Fruit fly (Drosophila melanogaster) whole organism, embryonic: Measurements from ENCODE around the gene CG44405.

ENCODE experiments used
- ATbp ChIP-seq: fragments of 200-800 bp; sonication (Bioruptor generic); optimal IDR thresholded peaks from 2 replicates; lab custom pipeline; 2017; ENCODE audit warnings: missing biosample characterization, mild to moderate bottlenecking, missing genetic modification characterization, missing genetic modification reagents
- Adf1 ChIP-seq: fragments of 200-800 bp; sonication (Bioruptor generic); IDR thresholded peaks from 2 replicates; pipeline ENCODE4 v1.3.6; 2022; ENCODE audit warnings: missing biosample characterization, missing genetic modification characterization
- CG11723 ChIP-seq: fragments of 200-800 bp; sonication (Bioruptor generic); optimal IDR thresholded peaks from 2 replicates; lab custom pipeline; 2017; ENCODE audit warnings: missing biosample characterization, mild to moderate bottlenecking, missing genetic modification characterization
- CG12769 ChIP-seq: fragments of 200-800 bp; sonication (Bioruptor generic); optimal IDR thresholded peaks from 2 replicates; lab custom pipeline; 2019; ENCODE audit warnings: missing biosample characterization, mild to moderate bottlenecking, missing genetic modification characterization, moderate library complexity
- CG12942 ChIP-seq: fragments of 200-800 bp; sonication (Bioruptor generic); optimal IDR thresholded peaks from 3 replicates; lab custom pipeline; 2016; ENCODE audit warnings: missing biosample characterization, missing genetic modification characterization
- CG13296 ChIP-seq: fragments of 200-800 bp; sonication (Bioruptor generic); optimal IDR thresholded peaks from 3 replicates; lab custom pipeline; 2018; ENCODE audit warnings: missing biosample characterization, mild to moderate bottlenecking, missing genetic modification characterization
- CG15011 ChIP-seq: fragments of 200-800 bp; sonication (Bioruptor generic); optimal IDR thresholded peaks from 3 replicates; lab custom pipeline; 2018; ENCODE audit warnings: missing biosample characterization, mild to moderate bottlenecking, missing genetic modification characterization
- CG16813 ChIP-seq: fragments of 200-800 bp; sonication (Bioruptor generic); IDR thresholded peaks from 3 replicates; pipeline ENCODE4 v1.3.6; 2022; ENCODE audit warnings: missing biosample characterization, missing genetic modification characterization; ENCODE audit not compliant: partially characterized antibody
- CG17385 ChIP-seq: fragments of 200-800 bp; sonication (Bioruptor generic); optimal IDR thresholded peaks from 3 replicates; lab custom pipeline; 2018; ENCODE audit warnings: missing biosample characterization, mild to moderate bottlenecking, missing genetic modification characterization
- CG17802 ChIP-seq: fragments of 200-800 bp; sonication (Bioruptor generic); optimal IDR thresholded peaks from 2 replicates; lab custom pipeline; 2018; ENCODE audit warnings: missing biosample characterization, mild to moderate bottlenecking, missing genetic modification characterization, moderate library complexity
- CG2116 ChIP-seq: fragments of 200-800 bp; sonication (Bioruptor generic); optimal IDR thresholded peaks from 3 replicates; lab custom pipeline; 2018; ENCODE audit warnings: missing biosample characterization, mild to moderate bottlenecking, missing genetic modification characterization
- CG30020 ChIP-seq: fragments of 200-800 bp; optimal IDR thresholded peaks from 2 replicates; lab custom pipeline; 2019; ENCODE audit warnings: missing biosample characterization, mild to moderate bottlenecking, missing genetic modification characterization, moderate library complexity
- CG3281 ChIP-seq: fragments of 200-800 bp; sonication (Bioruptor generic); optimal IDR thresholded peaks from 3 replicates; lab custom pipeline; 2017; ENCODE audit warnings: missing biosample characterization, mild to moderate bottlenecking, missing genetic modification characterization
- CG4820 ChIP-seq: fragments of 200-800 bp; sonication (Bioruptor generic); optimal IDR thresholded peaks from 3 replicates; lab custom pipeline; 2016; ENCODE audit warnings: missing biosample characterization, missing genetic modification characterization
- CG7928 ChIP-seq: fragments of 200-800 bp; sonication (Bioruptor generic); optimal IDR thresholded peaks from 2 replicates; lab custom pipeline; 2017; ENCODE audit warnings: missing biosample characterization, mild to moderate bottlenecking, missing genetic modification characterization
- CG8359 ChIP-seq: fragments of 200-800 bp; sonication (Bioruptor generic); optimal IDR thresholded peaks from 2 replicates; lab custom pipeline; 2017; ENCODE audit warnings: missing biosample characterization, mild to moderate bottlenecking, missing genetic modification characterization, borderline replicate concordance
- CG8924 ChIP-seq: fragments of 200-800 bp; optimal IDR thresholded peaks from 3 replicates; lab custom pipeline; 2019; ENCODE audit warnings: missing biosample characterization, mild to moderate bottlenecking, missing genetic modification characterization, moderate library complexity
- Chrac-16 ChIP-seq: fragments of 200-800 bp; sonication (Bioruptor generic); optimal IDR thresholded peaks from 3 replicates; lab custom pipeline; 2016; ENCODE audit warnings: missing biosample characterization, missing genetic modification characterization
- D19B ChIP-seq: fragments of 200-800 bp; sonication (Bioruptor generic); optimal IDR thresholded peaks from 2 replicates; lab custom pipeline; 2017; ENCODE audit warnings: missing biosample characterization, mild to moderate bottlenecking, missing genetic modification characterization
- Dek ChIP-seq: fragments of 200-800 bp; sonication (Bioruptor generic); optimal IDR thresholded peaks from 3 replicates; lab custom pipeline; 2019; ENCODE audit warnings: missing biosample characterization, mild to moderate bottlenecking, missing genetic modification characterization, moderate library complexity
- Dll ChIP-seq: fragments of 200-800 bp; sonication (Bioruptor generic); IDR thresholded peaks from 4 replicates; pipeline ENCODE4 v1.3.6; 2022; ENCODE audit warnings: missing biosample characterization, missing genetic modification characterization; ENCODE audit not compliant: partially characterized antibody
- Ets65A ChIP-seq: fragments of 200-800 bp; sonication (Bioruptor generic); peaks from one replicate; lab custom pipeline; 2016; ENCODE audit warnings: missing biosample characterization, missing genetic modification characterization
- Fer1 ChIP-seq: fragments of 200-800 bp; sonication (Bioruptor generic); optimal IDR thresholded peaks from 2 replicates; lab custom pipeline; 2017; ENCODE audit warnings: missing biosample characterization, mild to moderate bottlenecking, missing genetic modification characterization
- GATAe ChIP-seq: fragments of 200-800 bp; sonication (Bioruptor generic); conservative IDR thresholded peaks from 2 replicates; pipeline ENCODE4 v1.3.6; 2022; ENCODE audit warnings: missing biosample characterization, missing genetic modification characterization
- Hr3 ChIP-seq: fragments of 200-800 bp; sonication (Bioruptor generic); optimal IDR thresholded peaks from 3 replicates; lab custom pipeline; 2016; ENCODE audit warnings: missing biosample characterization, missing genetic modification characterization
- Ravus ChIP-seq: fragments of 200-800 bp; sonication (Bioruptor generic); IDR thresholded peaks from 2 replicates; pipeline ENCODE4 v1.3.6; 2022; ENCODE audit warnings: missing biosample characterization, missing genetic modification characterization
- Six4 ChIP-seq: fragments of 200-800 bp; sonication (Bioruptor generic); optimal IDR thresholded peaks from 2 replicates; lab custom pipeline; 2016; ENCODE audit warnings: missing biosample characterization, missing genetic modification characterization
- cg ChIP-seq: fragments of 200-800 bp; sonication (Bioruptor generic); optimal IDR thresholded peaks from 3 replicates; lab custom pipeline; 2019; ENCODE audit warnings: missing biosample characterization, mild to moderate bottlenecking, missing genetic modification characterization, moderate library complexity
- cwo ChIP-seq: fragments of 200-800 bp; sonication (Bioruptor generic); optimal IDR thresholded peaks from 3 replicates; lab custom pipeline; 2017; ENCODE audit warnings: missing biosample characterization, missing genetic modification characterization, mild to moderate bottlenecking, moderate library complexity, missing genetic modification reagents
- gro ChIP-seq: fragments of 200-800 bp; sonication (Bioruptor generic); optimal IDR thresholded peaks from 2 replicates; lab custom pipeline; 2016; ENCODE audit warnings: missing biosample characterization, missing genetic modification characterization
- insv ChIP-seq, 2 experiments: fragments of 200-800 bp; sonication (Bioruptor generic); optimal IDR thresholded peaks; 3 replicates each; lab custom pipeline; 2016 to 2018; ENCODE audit warnings: missing biosample characterization in 2 of 2, missing genetic modification characterization in 2 of 2
- onecut ChIP-seq: fragments of 200-800 bp; sonication (Bioruptor generic); IDR thresholded peaks from 2 replicates; pipeline ENCODE4 v1.3.6; 2022; ENCODE audit warnings: missing biosample characterization, missing genetic modification characterization
- pho ChIP-seq: fragments of 200-800 bp; sonication (Bioruptor generic); optimal IDR thresholded peaks from 2 replicates; lab custom pipeline; 2016; ENCODE audit warnings: missing biosample characterization, missing genetic modification characterization
- pros ChIP-seq: fragments of 200-800 bp; sonication (Bioruptor generic); optimal IDR thresholded peaks from 3 replicates; lab custom pipeline; 2019; ENCODE audit warnings: missing biosample characterization, mild to moderate bottlenecking, missing genetic modification characterization, moderate library complexity
- psq ChIP-seq: fragments of 200-800 bp; sonication (Bioruptor generic); optimal IDR thresholded peaks from 2 replicates; lab custom pipeline; 2017; ENCODE audit warnings: missing biosample characterization, missing genetic modification characterization
- pum ChIP-seq: fragments of 200-800 bp; sonication (Bioruptor generic); optimal IDR thresholded peaks from 2 replicates; lab custom pipeline; 2016; ENCODE audit warnings: missing biosample characterization, missing genetic modification characterization
- ranshi ChIP-seq: fragments of 200-800 bp; sonication (Bioruptor generic); IDR thresholded peaks from 2 replicates; pipeline ENCODE4 v1.3.6; 2022; ENCODE audit warnings: missing biosample characterization, missing genetic modification characterization
- sr ChIP-seq: fragments of 200-800 bp; sonication (Bioruptor generic); IDR thresholded peaks from 3 replicates; pipeline ENCODE4 v1.3.6; 2022; ENCODE audit warnings: missing biosample characterization, missing genetic modification characterization
- tio ChIP-seq: fragments of 200-800 bp; sonication (Bioruptor generic); optimal IDR thresholded peaks from 2 replicates; lab custom pipeline; 2017; ENCODE audit warnings: missing biosample characterization, missing genetic modification characterization, inconsistent platforms
- tna ChIP-seq: fragments of 200-800 bp; sonication (Bioruptor generic); IDR thresholded peaks from 2 replicates; pipeline ENCODE4 v1.3.6; 2022; ENCODE audit warnings: missing biosample characterization, missing genetic modification characterization; ENCODE audit not compliant: partially characterized antibody
- toy ChIP-seq: fragments of 200-800 bp; sonication (Bioruptor generic); IDR thresholded peaks from 2 replicates; pipeline ENCODE4 v1.3.6; 2022; ENCODE audit warnings: missing biosample characterization, missing genetic modification characterization
- ttk ChIP-seq: fragments of 200-800 bp; sonication (Bioruptor generic); IDR thresholded peaks from 2 replicates; pipeline ENCODE4 v2.1.2; 2022; ENCODE audit warnings: missing biosample characterization, missing genetic modification characterization
- tup ChIP-seq: fragments of 200-800 bp; sonication (Bioruptor generic); optimal IDR thresholded peaks from 2 replicates; lab custom pipeline; 2016; ENCODE audit warnings: missing biosample characterization, mild to moderate bottlenecking, missing genetic modification characterization, moderate library complexity
- tx ChIP-seq: fragments of 200-800 bp; sonication (Bioruptor generic); optimal IDR thresholded peaks from 2 replicates; lab custom pipeline; 2016; ENCODE audit warnings: missing biosample characterization, missing genetic modification characterization
- vfl ChIP-seq: fragments of 200-800 bp; sonication (Bioruptor generic); optimal IDR thresholded peaks from 2 replicates; lab custom pipeline; 2016; ENCODE audit warnings: missing biosample characterization, missing genetic modification characterization
- vvl ChIP-seq: fragments of 200-800 bp; sonication (Bioruptor generic); IDR thresholded peaks from 2 replicates; pipeline ENCODE4 v1.3.6; 2022; ENCODE audit warnings: missing biosample characterization, missing genetic modification characterization
- yki ChIP-seq: fragments of >200 bp; optimal IDR thresholded peaks from 3 replicates; lab custom pipeline; 2018

CG44405 gene

DNA sequence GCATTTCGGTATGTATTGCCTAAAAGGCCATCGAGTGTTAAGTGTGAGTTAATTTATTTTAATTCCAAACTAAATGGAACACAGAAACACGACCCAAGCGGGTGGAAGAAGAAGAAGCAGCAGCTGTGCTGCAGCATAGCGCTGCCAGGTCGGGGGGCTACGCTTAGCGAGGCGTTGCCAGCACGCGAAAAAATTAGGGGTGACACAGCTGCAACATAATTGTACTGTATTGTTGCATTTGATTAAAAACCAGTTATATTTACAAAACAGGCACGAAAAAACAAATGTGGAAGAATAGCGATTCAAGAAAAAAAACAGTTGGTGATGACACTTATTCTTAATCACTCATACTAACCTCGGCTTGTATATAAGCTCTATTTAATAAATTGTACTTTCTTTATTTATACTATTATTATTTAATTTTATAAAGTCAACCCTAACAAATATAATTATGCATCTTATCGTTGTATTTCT, 8.1 kb upstream of the CG44405 start (continued):
- peak; percentile 35; the same call in 1 of the 2 replicates for TF ChIP-seq Adf1 (GFP tag; lab: Robert Waterston, UW)
- TF ChIP-seq CG2116 (GFP tag; lab: Kevin White, UChicago), result peak; percentile 70
- TF ChIP-seq pros (GFP tag; lab: Kevin White, UChicago), result no peak
- TF ChIP-seq CG17802 (tag; lab: Kevin White, UChicago), result peak; percentile 35
- no peak for TF ChIP-seq CG3281 (GFP tag; lab: Kevin White, UChicago)
- TF ChIP-seq CG12769 (tag; lab: Kevin White, UChicago), result peak; percentile 44
- TF ChIP-seq cg (GFP tag; lab: Kevin White, UChicago), result no peak
- TF ChIP-seq CG12942, result peak; percentile 65
- TF ChIP-seq toy (GFP tag; lab: Robert Waterston, UW), result 0 out of 2 replicates have a peak, but pooled peaks have one; percentile 16
- TF ChIP-seq cwo, result peak; percentile 58
- no peak for TF ChIP-seq Six4
- TF ChIP-seq vvl, result peak; percentile 95
- TF ChIP-seq Ravus, result peak; percentile 12; the same call in 1 of the 2 replicates
- peak; percentile 69 for TF ChIP-seq vfl (GFP tag; lab: Kevin White, UChicago)
- TF ChIP-seq CG7928 (GFP tag; lab: Kevin White, UChicago), result no peak
- TF ChIP-seq Dek, result peak; percentile 63
- no peak for TF ChIP-seq tup (GFP tag; lab: Kevin White, UChicago)
- no peak for TF ChIP-seq ATbp
- TF ChIP-seq tna (GFP tag; lab: Robert Waterston, UW), result no peak
- TF ChIP-seq Hr3 (GFP tag; lab: Kevin White, UChicago), result peak; percentile 73
- TF ChIP-seq tio (GFP tag; lab: Kevin White, UChicago), result peak; percentile 65
- peak; percentile 52 for TF ChIP-seq D19B (GFP tag; lab: Kevin White, UChicago)
- peak in 1 of 2 experiments; percentile 4 for TF ChIP-seq insv (GFP tag; optimal IDR thresholded peaks at IDR 0.05; lab: Kevin White, UChicago)
- peak; percentile 41; the same call in 1 of the 2 replicates for TF ChIP-seq onecut
- no peak for TF ChIP-seq psq (GFP tag; lab: Kevin White, UChicago)
- peak; percentile 98 for TF ChIP-seq CG17385 (GFP tag; lab: Kevin White, UChicago)
- peak; percentile 38; the same call in 1 of the 2 replicates for TF ChIP-seq ttk (GFP tag; lab: Robert Waterston, UW)
- peak; percentile 71 for TF ChIP-seq CG8924
- no peak for TF ChIP-seq CG8359 (GFP tag; lab: Kevin White, UChicago)
- TF ChIP-seq CG4820 (GFP tag; lab: Kevin White, UChicago), result peak; percentile 61
- peak; percentile 65 for TF ChIP-seq Fer1 (GFP tag; lab: Kevin White, UChicago)
- peak; percentile 47 for TF ChIP-seq CG15011 (GFP tag; lab: Kevin White, UChicago)
- peak; percentile 41; the same call in 2 of the 3 replicates for TF ChIP-seq CG16813 (GFP tag; lab: Robert Waterston, UW)
- TF ChIP-seq pum (GFP tag; lab: Kevin White, UChicago), result peak; percentile 53
- no peak for TF ChIP-seq gro (GFP tag; lab: Kevin White, UChicago)
- peak; percentile 73 for TF ChIP-seq pho (GFP tag; lab: Kevin White, UChicago)
- no peak for TF ChIP-seq sr (GFP tag; lab: Robert Waterston, UW)
- peak; percentile 67 for TF ChIP-seq Chrac-16
- peak; percentile 49 for TF ChIP-seq CG11723 (GFP tag; lab: Kevin White, UChicago)
- TF ChIP-seq CG30020 (tag; lab: Kevin White, UChicago), result peak; percentile 42
- TF ChIP-seq, all 482 proteins: peak for 318

DNA sequence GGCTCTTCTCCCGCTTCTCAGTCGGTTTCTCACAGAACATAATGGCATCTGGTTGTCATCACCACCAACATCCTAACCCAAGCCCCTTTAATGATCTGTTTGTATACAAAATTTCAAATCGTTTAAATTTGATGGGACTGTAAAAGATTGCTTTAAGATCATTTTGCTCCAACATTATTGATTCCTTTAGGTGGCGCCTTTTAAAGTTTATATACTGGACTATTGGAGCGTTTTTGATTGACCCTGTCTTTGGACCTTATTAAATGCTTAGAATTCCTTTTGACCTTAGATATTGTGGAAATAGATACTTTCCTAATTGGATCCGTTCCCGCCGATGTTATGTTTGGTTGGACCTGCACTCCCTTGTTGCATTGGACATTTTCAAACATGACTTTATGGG, 1.9 kb downstream of the CG44405 start, which contains the start of gene CG42266:
Gene CG42266, minus strand, starts transcription at position 101 of the 400 bp plus-strand sequence.
- TF ChIP-seq Ets65A (GFP tag; lab: Kevin White, UChicago) (peak; percentile 20), GATAe (GFP tag; lab: Robert Waterston, UW) (no peak), Dll (GFP tag; lab: Robert Waterston, UW) (no peak), tx (GFP tag; lab: Kevin White, UChicago) (no peak), ranshi (GFP tag; lab: Robert Waterston, UW) (no peak), CG13296 (GFP tag; lab: Kevin White, UChicago) (no peak), yki (no peak)
